Worm (Caenorhabditis elegans): Measurements from ENCODE around the gene F56B3.2.

F56B3.2 gene

DNA sequence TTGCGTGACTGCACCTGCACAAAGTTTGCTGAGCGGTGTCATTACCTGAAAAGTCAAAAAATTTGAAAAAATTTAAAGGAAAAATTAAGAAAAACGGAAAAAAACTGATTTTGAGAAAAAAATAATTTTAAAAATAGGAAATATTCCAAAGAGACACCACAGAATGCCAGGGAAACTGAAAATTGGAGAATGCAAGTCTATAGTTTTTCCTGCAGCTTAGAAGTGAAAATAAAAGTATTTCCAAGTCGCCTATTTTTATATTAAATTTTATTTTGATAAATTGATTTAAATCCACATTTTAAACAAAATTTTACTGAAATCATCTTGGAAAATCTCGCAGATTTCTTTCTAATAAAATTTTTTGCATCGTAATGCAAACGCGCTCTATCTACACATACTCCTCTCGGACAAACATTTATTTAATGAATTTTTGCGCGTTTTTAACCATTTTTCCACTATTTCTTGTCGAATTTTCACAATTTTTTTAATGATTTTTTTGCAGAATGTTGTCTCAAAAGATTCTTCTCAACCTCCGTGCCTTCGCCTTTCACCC lies 28.2 kb upstream of the F56B3.2 start, which contains the start of the genes F56B3.11 and ech-5 (continued):
- TF ChIP-seq snpc-1.3 (tag; optimal IDR thresholded peaks at IDR 0.05; ENCODE audit: insufficient read depth) (peak; percentile 24), aptf-2 (GFP tag; conservative IDR thresholded peaks at IDR 0.05) (0 out of 2 replicates have a peak, but pooled peaks have one; percentile 25), hrde-1 (tag; optimal IDR thresholded peaks at IDR 0.05; ENCODE audit: borderline replicate concordance) (no peak), ztf-18 (tag; optimal IDR thresholded peaks at IDR 0.05) (peak; percentile 2), mes-4 (tag; optimal IDR thresholded peaks at IDR 0.05) (no peak), hmg-1.2 (GFP tag; IDR thresholded peaks at IDR 0.05) (peak; percentile 47), ztf-26 (tag; optimal IDR thresholded peaks at IDR 0.05) (peak; percentile 35), lin-54 (GFP tag; optimal IDR thresholded peaks at IDR 0.05) (peak; percentile 28), let-607 (tag; optimal IDR thresholded peaks at IDR 0.05) (peak in 1 of 2 experiments; percentile 64)

ce11 chrIV:795383-795872 lies 27.0 kb upstream of the F56B3.2 start, which contains the start of gene skr-18:
skr-18 (minus strand) TSS chrIV:795433.
- TF ChIP-seq mcd-1 (GFP tag; IDR thresholded peaks at IDR 0.05) = peak; percentile 55; the same call in 1 of the 2 replicates
- TF ChIP-seq gei-17 (GFP tag; optimal IDR thresholded peaks at IDR 0.05) = no peak
- peak; percentile 28 for TF ChIP-seq D2030.7 (GFP tag; IDR thresholded peaks at IDR 0.05)
- no peak for TF ChIP-seq dpff-1 (tag; optimal IDR thresholded peaks at IDR 0.05)
- TF ChIP-seq lsl-1 (GFP tag; optimal IDR thresholded peaks at IDR 0.05) = peak; percentile 5
- TF ChIP-seq nhr-179 (tag; optimal IDR thresholded peaks at IDR 0.05) = no peak
- TF ChIP-seq snpc-1.1 (tag; optimal IDR thresholded peaks at IDR 0.05; ENCODE audit: insufficient read depth) = peak; percentile 44
- no peak for TF ChIP-seq Y95B8A.8 (GFP tag; IDR thresholded peaks at IDR 0.05)
- no peak for TF ChIP-seq snpc-4 (GFP tag; optimal IDR thresholded peaks at IDR 0.05)
- TF ChIP-seq snpc-4 (tag; optimal IDR thresholded peaks at IDR 0.05) = peak in 1 of 4 experiments; percentile 22
- TF ChIP-seq cebp-1 (GFP tag; IDR thresholded peaks at IDR 0.05) = no peak
- TF ChIP-seq cebp-1 (tag; optimal IDR thresholded peaks at IDR 0.05) = peak; percentile 12
- peak; percentile 63 for TF ChIP-seq snpc-1.3 (tag; optimal IDR thresholded peaks at IDR 0.05; ENCODE audit: insufficient read depth)
- peak; percentile 2 for TF ChIP-seq lin-54 (GFP tag; optimal IDR thresholded peaks at IDR 0.05)
- peak; percentile 65 for TF ChIP-seq madf-6 (GFP tag; IDR thresholded peaks at IDR 0.05)
- TF ChIP-seq aptf-3 (GFP tag; IDR thresholded peaks at IDR 0.05) = no peak
- TF ChIP-seq ceh-100 (GFP tag; IDR thresholded peaks at IDR 0.05) = peak; percentile 44
- no peak for TF ChIP-seq tbx-9 (tag; optimal IDR thresholded peaks at IDR 0.05; ENCODE audit: borderline replicate concordance)
- no peak for TF ChIP-seq efl-1 (GFP tag; optimal IDR thresholded peaks at IDR 0.05)
- no peak for TF ChIP-seq lin-35 (GFP tag; optimal IDR thresholded peaks at IDR 0.05)
- TF ChIP-seq lag-1 (GFP tag; IDR thresholded peaks at IDR 0.05) = no peak
- TF ChIP-seq lin-40 (tag; optimal IDR thresholded peaks at IDR 0.05) = no peak
- no peak for TF ChIP-seq let-526 (GFP tag; IDR thresholded peaks at IDR 0.05)
- TF ChIP-seq F49E8.2 (tag; optimal IDR thresholded peaks at IDR 0.05; ENCODE audit: insufficient read depth) = peak; percentile 55
- TF ChIP-seq Y53F4B.3 (GFP tag; IDR thresholded peaks at IDR 0.05) = no peak

DNA sequence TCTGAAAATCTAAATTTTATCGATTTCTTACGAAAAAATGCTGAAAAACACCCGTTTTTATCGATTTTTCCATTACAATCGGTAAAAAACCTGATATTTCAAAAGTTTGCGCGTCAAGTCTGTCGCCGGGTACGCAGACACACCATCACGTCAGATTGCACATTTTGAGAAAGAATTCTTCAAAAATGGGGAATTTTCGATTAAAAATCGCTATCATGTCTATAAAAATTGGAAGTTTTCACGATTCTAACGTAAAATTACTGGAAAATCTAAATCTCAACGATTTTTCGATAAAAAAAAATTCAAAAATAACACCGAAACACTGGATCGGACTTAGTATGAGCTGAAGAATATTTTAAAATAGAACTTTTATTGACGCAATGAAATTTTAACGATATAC lies 25.9 kb upstream of the F56B3.2 start, which contains the start of gene F56B3.4:
Gene F56B3.4 (minus strand): TSS at position 1 of the 400 bp plus-strand sequence.
- no peak for TF ChIP-seq sdz-38 (tag; optimal IDR thresholded peaks at IDR 0.05)
- no peak for TF ChIP-seq ztf-6 (GFP tag; IDR thresholded peaks at IDR 0.05)
- TF ChIP-seq him-1 (tag; optimal IDR thresholded peaks at IDR 0.05) = no peak
- TF ChIP-seq madf-8 (GFP tag; conservative IDR thresholded peaks at IDR 0.05) = no peak
- TF ChIP-seq ekl-4 (GFP tag; IDR thresholded peaks at IDR 0.05) = no peak
- TF ChIP-seq F39B2.1 (GFP tag; IDR thresholded peaks at IDR 0.05) = no peak
- peak; percentile 22 for TF ChIP-seq snpc-4 (GFP tag; optimal IDR thresholded peaks at IDR 0.05)
- no peak for TF ChIP-seq snpc-4 (tag; optimal IDR thresholded peaks at IDR 0.05)
- no peak for TF ChIP-seq lir-1 (GFP tag; conservative IDR thresholded peaks at IDR 0.05)
- no peak for TF ChIP-seq F49E8.2 (tag; optimal IDR thresholded peaks at IDR 0.05; ENCODE audit: insufficient read depth)
- no peak for TF ChIP-seq ets-4 (GFP tag; optimal IDR thresholded peaks at IDR 0.05)
- TF ChIP-seq F37B4.10 (GFP tag; IDR thresholded peaks at IDR 0.05) = no peak
- TF ChIP-seq C06A6.2 (GFP tag; conservative IDR thresholded peaks at IDR 0.05) = no peak
- no peak for TF ChIP-seq sea-2 (GFP tag; IDR thresholded peaks at IDR 0.05)
- no peak for TF ChIP-seq nhr-27 (tag; optimal IDR thresholded peaks at IDR 0.05)
- no peak for TF ChIP-seq Y53F4B.3 (GFP tag; IDR thresholded peaks at IDR 0.05)
- peak; percentile 15 for TF ChIP-seq hrde-1 (tag; optimal IDR thresholded peaks at IDR 0.05; ENCODE audit: borderline replicate concordance)
- peak; percentile 43; the same call in 1 of the 2 replicates for TF ChIP-seq madf-6 (GFP tag; IDR thresholded peaks at IDR 0.05)
- peak; percentile 8 for TF ChIP-seq lin-54 (GFP tag; optimal IDR thresholded peaks at IDR 0.05)
